Fruit fly (Drosophila melanogaster): Measurements from ENCODE around the gene MED30.

MED30 gene

DNA sequence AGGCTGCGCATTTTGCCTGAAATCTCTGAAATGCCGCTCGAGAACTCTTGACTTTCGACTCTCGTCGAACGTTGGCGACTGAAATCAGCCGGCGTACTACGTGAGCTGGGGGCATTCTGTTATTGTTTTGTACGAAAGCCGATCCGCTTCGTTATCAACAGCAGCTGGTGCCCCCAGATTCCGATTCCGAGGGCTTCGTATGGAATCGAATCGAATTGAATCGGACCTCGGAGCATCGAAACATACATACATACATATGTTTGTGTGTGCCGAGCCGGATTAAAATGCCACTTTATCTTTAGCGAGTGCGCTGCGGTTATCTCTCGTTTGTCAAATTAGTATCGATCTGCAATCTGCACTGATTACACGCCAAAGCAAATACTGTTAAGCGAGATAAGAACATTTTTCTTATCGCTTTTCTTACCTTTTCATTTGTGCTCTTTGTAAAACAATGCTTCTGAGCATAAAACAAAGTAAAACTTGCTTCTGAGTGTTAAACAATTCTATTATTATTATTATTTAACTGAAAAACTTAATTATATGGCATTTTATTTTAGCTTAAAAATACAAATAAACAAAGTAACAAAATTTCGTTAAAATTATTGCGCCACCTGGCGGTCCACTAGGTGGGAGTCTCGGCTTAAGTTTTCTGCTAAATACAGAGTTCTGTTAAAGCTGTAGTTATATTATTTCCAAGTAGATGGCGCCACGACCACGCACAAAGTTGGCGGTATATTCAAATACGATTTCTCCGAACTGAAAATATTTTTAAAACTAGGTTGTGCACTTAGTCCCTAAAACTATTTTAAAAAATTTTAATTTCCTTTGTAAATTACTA is 47.2 kb downstream of the MED30 start, which contains the start of gene Reg-2 (continued):
- TF ChIP-seq CG9932 (GFP tag; IDR thresholded peaks at IDR 0.05) (peak; percentile 25; the same call in 1 of the 2 replicates), Camta (GFP tag; optimal IDR thresholded peaks at IDR 0.05) (no peak), stwl (tag; optimal IDR thresholded peaks at IDR 0.05) (peak; percentile 13), fru (optimal IDR thresholded peaks at IDR 0.05) (no peak), CG10147 (GFP tag; optimal IDR thresholded peaks at IDR 0.05) (no peak), row (GFP tag; IDR thresholded peaks at IDR 0.05) (no peak), ftz-f1 (GFP tag; optimal IDR thresholded peaks at IDR 0.05) (peak; percentile 63), sob (GFP tag; IDR thresholded peaks at IDR 0.05) (no peak), nerfin-2 (GFP tag; IDR thresholded peaks at IDR 0.05; ENCODE audit: partially characterized antibody) (no peak), danr (GFP tag; IDR thresholded peaks at IDR 0.05) (no peak), Usf (GFP tag; optimal IDR thresholded peaks at IDR 0.05) (no peak), Elba2 (GFP tag; optimal IDR thresholded peaks at IDR 0.05) (no peak), CHES-1-like (GFP tag; optimal IDR thresholded peaks at IDR 0.05) (no peak), Hand (GFP tag; optimal IDR thresholded peaks at IDR 0.05) (no peak), az2 (GFP tag; optimal IDR thresholded peaks at IDR 0.05) (no peak), CG7271 (tag; optimal IDR thresholded peaks at IDR 0.05) (no peak), wek (GFP tag; optimal IDR thresholded peaks at IDR 0.05) (peak; percentile 40), otp (GFP tag; IDR thresholded peaks at IDR 0.05) (no peak), tx (GFP tag; optimal IDR thresholded peaks at IDR 0.05) (no peak), Gug (GFP tag; IDR thresholded peaks at IDR 0.05) (no peak), gro (GFP tag; optimal IDR thresholded peaks at IDR 0.05) (no peak), gt (GFP tag; IDR thresholded peaks at IDR 0.05) (no peak), CG15011 (GFP tag; optimal IDR thresholded peaks at IDR 0.05) (no peak), CG13296 (GFP tag; optimal IDR thresholded peaks at IDR 0.05) (peak; percentile 31), CTCF (GFP tag; optimal IDR thresholded peaks at IDR 0.05) (peak; percentile 99), crp (GFP tag; optimal IDR thresholded peaks at IDR 0.05) (no peak), CG4730 (GFP tag; IDR thresholded peaks at IDR 0.05) (no peak), Hmr (GFP tag; optimal IDR thresholded peaks at IDR 0.05) (peak; percentile 44), CG7372 (GFP tag; IDR thresholded peaks at IDR 0.05) (0 out of 2 replicates have a peak, but pooled peaks have one; percentile 15), unpg (GFP tag; optimal IDR thresholded peaks at IDR 0.05) (no peak), repo (GFP tag; optimal IDR thresholded peaks at IDR 0.05) (no peak), Ets65A (GFP tag) (peak; percentile 29), D19B (GFP tag; optimal IDR thresholded peaks at IDR 0.05) (no peak), salm (tag; optimal IDR thresholded peaks at IDR 0.05) (peak; percentile 22), Hr78 (GFP tag; optimal IDR thresholded peaks at IDR 0.05) (peak in 1 of 2 experiments; percentile 62), Dref (GFP tag; IDR thresholded peaks at IDR 0.05) (no peak), Sry-δ (GFP tag; optimal IDR thresholded peaks at IDR 0.05) (no peak), Neu2 (GFP tag; optimal IDR thresholded peaks at IDR 0.05; ENCODE audit: borderline replicate concordance) (no peak), CG6813 (GFP tag; optimal IDR thresholded peaks at IDR 0.05) (no peak), Asciz (GFP tag; optimal IDR thresholded peaks at IDR 0.05) (no peak), mirr (GFP tag; optimal IDR thresholded peaks at IDR 0.05) (peak; percentile 92), CG12659 (GFP tag; optimal IDR thresholded peaks at IDR 0.05) (peak; percentile 45), CG1602 (GFP tag; optimal IDR thresholded peaks at IDR 0.05) (no peak), CG6765 (GFP tag; optimal IDR thresholded peaks at IDR 0.05) (no peak), bsh (GFP tag; optimal IDR thresholded peaks at IDR 0.05) (no peak), Dip2 (GFP tag; IDR thresholded peaks at IDR 0.05) (no peak), lmd (GFP tag; IDR thresholded peaks at IDR 0.05) (no peak), Sox100B (GFP tag; optimal IDR thresholded peaks at IDR 0.05) (no peak), onecut (GFP tag; IDR thresholded peaks at IDR 0.05) (peak; percentile 13; the same call in 1 of the 2 replicates), Meics (GFP tag; optimal IDR thresholded peaks at IDR 0.05) (peak; percentile 12)

Data from whole organism, embryonic.